Fruit fly (Drosophila melanogaster) whole organism, wandering third instar larva: ENCODE measurements around the gene CG3793.

ENCODE experiments used
- Abd-B ChIP-seq: fragments of >200 bp; optimal IDR thresholded peaks from 2 replicates; lab custom pipeline; 2017; ENCODE audit warnings: missing biosample characterization, missing genetic modification characterization
- CG32264 ChIP-seq: fragments of 200-800 bp; sonication (Bioruptor generic); optimal IDR thresholded peaks from 2 replicates; lab custom pipeline; 2016; ENCODE audit warnings: missing biosample characterization, missing genetic modification characterization
- CG9705 ChIP-seq: fragments of 200-800 bp; sonication (Bioruptor generic); optimal IDR thresholded peaks from 2 replicates; lab custom pipeline; 2018; ENCODE audit warnings: missing biosample characterization, mild to moderate bottlenecking, missing genetic modification characterization
- CrebA ChIP-seq: fragments of 200-800 bp; sonication (Bioruptor generic); optimal IDR thresholded peaks from 2 replicates; lab custom pipeline; 2016; ENCODE audit warnings: missing biosample characterization, mild to moderate bottlenecking, missing genetic modification characterization, borderline replicate concordance
- Dfd ChIP-seq: fragments of >200 bp; optimal IDR thresholded peaks from 2 replicates; lab custom pipeline; 2017; ENCODE audit warnings: missing biosample characterization, missing genetic modification characterization
- Dif ChIP-seq: fragments of 200-275, 200-300 bp; sonication (Bioruptor generic); optimal IDR thresholded peaks from 2 replicates; lab custom pipeline; 2018; ENCODE audit warnings: missing biosample characterization, missing genetic modification characterization; ENCODE audit not compliant: partially characterized antibody
- GATAd ChIP-seq: sonication (Bioruptor generic); optimal IDR thresholded peaks from 2 replicates; lab custom pipeline; 2016; ENCODE audit warnings: missing biosample characterization, missing genetic modification characterization
- HLH106 ChIP-seq: fragments of 200-800 bp; optimal IDR thresholded peaks from 3 replicates; lab custom pipeline; 2019; ENCODE audit warnings: missing biosample characterization, mild to moderate bottlenecking, missing genetic modification characterization, moderate library complexity
- Hnf4 ChIP-seq: fragments of 200-800 bp; sonication (Bioruptor generic); optimal IDR thresholded peaks from 2 replicates; lab custom pipeline; 2016; ENCODE audit warnings: missing biosample characterization, mild to moderate bottlenecking, missing genetic modification characterization
- Hr78 ChIP-seq: fragments of >200 bp; optimal IDR thresholded peaks from 2 replicates; lab custom pipeline; 2017; ENCODE audit warnings: missing biosample characterization, missing genetic modification characterization
- Hr83 ChIP-seq: fragments of 200-300 bp; sonication (Bioruptor generic); optimal IDR thresholded peaks from 2 replicates; lab custom pipeline; 2016; ENCODE audit warnings: missing biosample characterization, mild to moderate bottlenecking, missing genetic modification characterization, moderate library complexity; ENCODE audit not compliant: poor library complexity, severe bottlenecking
- Jra ChIP-seq: sonication (Bioruptor generic); optimal IDR thresholded peaks from 2 replicates; lab custom pipeline; 2016; ENCODE audit warnings: missing biosample characterization, missing genetic modification characterization
- Mio ChIP-seq: sonication (Bioruptor generic); optimal IDR thresholded peaks from 2 replicates; lab custom pipeline; 2016; ENCODE audit warnings: missing biosample characterization, missing genetic modification characterization
- Myc ChIP-seq: fragments of >200 bp; optimal IDR thresholded peaks from 2 replicates; lab custom pipeline; 2017
- N ChIP-seq: fragments of >200 bp; optimal IDR thresholded peaks from 2 replicates; lab custom pipeline; 2018; ENCODE audit warnings: missing biosample characterization, missing external identifiers, missing genetic modification characterization
- OdsH ChIP-seq: fragments of 200-800 bp; sonication (Bioruptor generic); optimal IDR thresholded peaks from 2 replicates; lab custom pipeline; 2016; ENCODE audit warnings: missing biosample characterization, mild to moderate bottlenecking, missing genetic modification characterization
- Rel ChIP-seq, 2 experiments: fragments of 200-800 bp; sonication (Bioruptor generic) in 1 of 2; optimal IDR thresholded peaks; 2 replicates in 1 of 2; 3 replicates in 1 of 2; lab custom pipeline; 2016 to 2019; ENCODE audit warnings: mild to moderate bottlenecking in 2 of 2, missing biosample characterization in 2 of 2, missing genetic modification characterization in 2 of 2, moderate library complexity in 1 of 2
- Sp1 ChIP-seq: fragments of 200-800 bp; sonication (Bioruptor generic); optimal IDR thresholded peaks from 3 replicates; lab custom pipeline; 2019; ENCODE audit warnings: missing biosample characterization, mild to moderate bottlenecking, missing genetic modification characterization, moderate library complexity
- Vsx2 ChIP-seq: fragments of 200-300, 225-300 bp; sonication (Bioruptor generic); optimal IDR thresholded peaks from 2 replicates; lab custom pipeline; 2018; ENCODE audit warnings: missing biosample characterization, missing genetic modification characterization; ENCODE audit not compliant: partially characterized antibody
- br ChIP-seq: fragments of 200-800 bp; sonication (Bioruptor generic); optimal IDR thresholded peaks from 2 replicates; lab custom pipeline; 2016; ENCODE audit warnings: missing biosample characterization, missing genetic modification characterization
- brk ChIP-seq: fragments of 200-800 bp; sonication (Bioruptor generic); optimal IDR thresholded peaks from 2 replicates; lab custom pipeline; 2016; ENCODE audit warnings: missing biosample characterization, mild to moderate bottlenecking, missing genetic modification characterization
- dl ChIP-seq, 2 experiments: fragments of 175-275, 200-275 bp in 1 of 2; fragments of 200-275 bp in 1 of 2; sonication (Bioruptor generic); optimal IDR thresholded peaks; lab custom pipeline; 2018; ENCODE audit warnings: mild to moderate bottlenecking in 2 of 2, missing biosample characterization in 2 of 2, missing genetic modification characterization in 2 of 2, moderate library complexity in 2 of 2; ENCODE audit not compliant: partially characterized antibody in 2 of 2, insufficient read depth in 1 of 2
- dmrt93B ChIP-seq: fragments of 200-800 bp; sonication (Bioruptor generic); optimal IDR thresholded peaks from 2 replicates; lab custom pipeline; 2018; ENCODE audit warnings: missing biosample characterization, mild to moderate bottlenecking, missing genetic modification characterization
- dsf ChIP-seq: sonication (Bioruptor generic); optimal IDR thresholded peaks from 2 replicates; lab custom pipeline; 2016; ENCODE audit warnings: missing biosample characterization, missing genetic modification characterization, borderline replicate concordance
- ey ChIP-seq: fragments of 200-800 bp; sonication (Bioruptor generic); optimal IDR thresholded peaks from 2 replicates; lab custom pipeline; 2016; ENCODE audit warnings: missing biosample characterization, missing genetic modification characterization
- foxo ChIP-seq, 2 experiments: fragments of 200-800 bp; sonication (Bioruptor generic); optimal IDR thresholded peaks; 2 replicates in 1 of 2; 3 replicates in 1 of 2; lab custom pipeline; 2016 to 2017; ENCODE audit warnings: missing biosample characterization in 2 of 2, missing genetic modification characterization in 2 of 2
- fru ChIP-seq: fragments of 200-800 bp; sonication (Bioruptor generic); optimal IDR thresholded peaks from 3 replicates; lab custom pipeline; 2016; ENCODE audit warnings: missing biosample characterization, mild to moderate bottlenecking, missing genetic modification characterization
- h ChIP-seq: fragments of 200-800 bp; sonication (Bioruptor generic); optimal IDR thresholded peaks from 3 replicates; lab custom pipeline; 2016; ENCODE audit warnings: missing biosample characterization, mild to moderate bottlenecking, missing genetic modification characterization
- jim ChIP-seq: fragments of 175-275, 200-325 bp; sonication (Bioruptor generic); optimal IDR thresholded peaks from 2 replicates; lab custom pipeline; 2016; ENCODE audit warnings: missing biosample characterization, mild to moderate bottlenecking, missing genetic modification characterization
- lola ChIP-seq: fragments of >200 bp; optimal IDR thresholded peaks from 2 replicates; lab custom pipeline; 2017; ENCODE audit warnings: missing biosample characterization, missing genetic modification characterization
- pan ChIP-seq: fragments of >200 bp; optimal IDR thresholded peaks from 2 replicates; lab custom pipeline; 2017
- psq ChIP-seq: fragments of 200-800 bp; sonication (Bioruptor generic); optimal IDR thresholded peaks from 3 replicates; lab custom pipeline; 2017; ENCODE audit warnings: missing biosample characterization, mild to moderate bottlenecking, missing genetic modification characterization, moderate library complexity
- rgr ChIP-seq: fragments of 200-800 bp; sonication (Bioruptor generic); optimal IDR thresholded peaks from 3 replicates; lab custom pipeline; 2016; ENCODE audit warnings: missing biosample characterization, mild to moderate bottlenecking, missing genetic modification characterization
- sage ChIP-seq: fragments of 200-800 bp; sonication (Bioruptor generic); optimal IDR thresholded peaks from 2 replicates; lab custom pipeline; 2016; ENCODE audit warnings: missing biosample characterization, mild to moderate bottlenecking, missing genetic modification characterization
- sv ChIP-seq: fragments of 200-800 bp; sonication (Bioruptor generic); optimal IDR thresholded peaks from 3 replicates; lab custom pipeline; 2016; ENCODE audit warnings: missing biosample characterization, missing genetic modification characterization
- tai ChIP-seq: sonication (Bioruptor generic); optimal IDR thresholded peaks from 2 replicates; lab custom pipeline; 2016; ENCODE audit warnings: missing biosample characterization, missing genetic modification characterization
- usp ChIP-seq: fragments of >200 bp; optimal IDR thresholded peaks from 2 replicates; lab custom pipeline; 2017; ENCODE audit warnings: missing biosample characterization, missing genetic modification characterization
- woc ChIP-seq: sonication (Bioruptor generic); optimal IDR thresholded peaks from 2 replicates; lab custom pipeline; 2016; ENCODE audit warnings: missing biosample characterization, mild to moderate bottlenecking, missing genetic modification characterization

CG3793 gene

dm6 chr2L:15762466-15762865, 1.6 kb upstream of the CG3793 start, which contains the start of gene Gli:
TSS of gene Gli (minus strand) at chr2L:15762758.
- TF ChIP-seq Vsx2 (GFP tag; lab: Kevin White, UChicago) (peak; percentile 89), Sp1 (no peak), dsf (GFP tag; lab: Kevin White, UChicago) (no peak), dmrt93B (GFP tag; lab: Kevin White, UChicago) (no peak), CG32264 (GFP tag; lab: Kevin White, UChicago) (no peak), sv (no peak), CG9705 (GFP tag; lab: Kevin White, UChicago) (no peak), CrebA (no peak), GATAd (no peak), Rel (GFP tag; optimal IDR thresholded peaks at IDR 0.05; lab: Kevin White, UChicago) (no peak), Rel (tag; optimal IDR thresholded peaks at IDR 0.05; lab: Kevin White, UChicago) (peak; percentile 63), pan (lab: Kevin White, UChicago) (no peak), dl (GFP tag; optimal IDR thresholded peaks at IDR 0.05; lab: Kevin White, UChicago; ENCODE audit: insufficient read depth in 1 of 2, partially characterized antibody in 2 of 2) (peak in 1 of 2 experiments; percentile 78), fru (no peak), OdsH (no peak), foxo (GFP tag; optimal IDR thresholded peaks at IDR 0.05; lab: Kevin White, UChicago) (peak in 1 of 2 experiments; percentile 55), br (GFP tag; lab: Kevin White, UChicago) (no peak), usp (GFP tag; lab: Kevin White, UChicago) (no peak), brk (no peak), woc (GFP tag; lab: Kevin White, UChicago) (no peak), Dfd (GFP tag; lab: Kevin White, UChicago) (no peak), Dif (GFP tag; lab: Kevin White, UChicago) (peak; percentile 76), Mio (GFP tag; lab: Kevin White, UChicago) (no peak), N (GFP tag; lab: Kevin White, UChicago) (peak; percentile 65), tai (GFP tag; lab: Kevin White, UChicago) (no peak), Hnf4 (GFP tag; lab: Kevin White, UChicago) (no peak), jim (GFP tag; lab: Kevin White, UChicago) (peak; percentile 52), Jra (GFP tag; lab: Kevin White, UChicago) (peak; percentile 52), Myc (lab: Kevin White, UChicago) (no peak), Abd-B (GFP tag; lab: Kevin White, UChicago) (no peak), ey (GFP tag; lab: Kevin White, UChicago) (no peak), lola (GFP tag; lab: Kevin White, UChicago) (no peak), sage (GFP tag; lab: Kevin White, UChicago) (no peak), rgr (no peak), psq (GFP tag; lab: Kevin White, UChicago) (no peak), Hr83 (GFP tag; lab: Kevin White, UChicago) (peak; percentile 49), Hr78 (GFP tag; lab: Kevin White, UChicago) (no peak), HLH106 (tag; lab: Kevin White, UChicago) (no peak), h (GFP tag; lab: Kevin White, UChicago) (no peak)

DNA sequence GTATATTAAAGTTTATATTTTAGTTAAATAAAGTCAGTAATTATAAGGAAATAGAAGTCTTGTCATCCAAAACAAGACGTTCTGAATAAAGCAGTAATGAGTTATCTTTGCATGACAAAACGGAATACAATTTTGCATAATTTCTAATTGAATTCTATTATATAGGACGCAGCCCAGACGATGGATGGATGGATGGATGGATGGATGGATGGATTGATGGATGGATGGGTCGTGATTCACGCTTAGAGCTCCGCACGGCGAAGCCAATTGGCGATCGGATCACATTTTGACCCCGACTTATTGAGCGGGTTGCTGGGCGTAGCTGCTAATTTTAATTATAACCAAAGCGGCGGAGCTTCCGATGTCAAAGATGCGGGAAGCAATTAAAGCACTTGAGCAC, 619 bp upstream of the CG3793 start:
- TF ChIP-seq jim (GFP tag; lab: Kevin White, UChicago) (no peak), CG32264 (GFP tag; lab: Kevin White, UChicago) (no peak)

- TF ChIP-seq CrebA (no peak), foxo (GFP tag; optimal IDR thresholded peaks at IDR 0.05; lab: Kevin White, UChicago) (no peak), tai (GFP tag; lab: Kevin White, UChicago) (no peak), fru (no peak), Hr83 (GFP tag; lab: Kevin White, UChicago) (no peak), woc (GFP tag; lab: Kevin White, UChicago) (no peak), rgr (no peak), dsf (GFP tag; lab: Kevin White, UChicago) (no peak), Abd-B (GFP tag; lab: Kevin White, UChicago) (no peak), Mio (GFP tag; lab: Kevin White, UChicago) (no peak), sage (GFP tag; lab: Kevin White, UChicago) (no peak), Vsx2 (GFP tag; lab: Kevin White, UChicago) (no peak), sv (no peak), Dif (GFP tag; lab: Kevin White, UChicago) (no peak), N (GFP tag; lab: Kevin White, UChicago) (no peak), HLH106 (tag; lab: Kevin White, UChicago) (no peak), ey (GFP tag; lab: Kevin White, UChicago) (no peak), Hnf4 (GFP tag; lab: Kevin White, UChicago) (no peak)
- TF ChIP-seq, all 38 proteins: peak for 0
Measured at dm6 chr2L:15768097-15768496, 4.1 kb downstream of the CG3793 start, which contains the start of gene wek. TSS of gene wek (minus strand) at chr2L:15768349.
